Fruit fly (Drosophila melanogaster) whole organism, embryonic: ENCODE results near the gene CG4497.

Experiments
- Awh ChIP-seq: fragments of 200-800 bp; sonication (Bioruptor generic); IDR thresholded peaks from 2 replicates; pipeline ENCODE4, ENCODE4 v1.3.6; 2022; ENCODE audit warnings: missing biosample characterization, missing genetic modification characterization
- CG10267 ChIP-seq: fragments of 200-800 bp; sonication (Bioruptor generic); optimal IDR thresholded peaks from 2 replicates; lab custom pipeline; 2018; ENCODE audit warnings: missing biosample characterization, mild to moderate bottlenecking, missing genetic modification characterization, moderate library complexity
- CG11398 ChIP-seq: fragments of 200-800 bp; sonication (Bioruptor generic); optimal IDR thresholded peaks from 2 replicates; lab custom pipeline; 2016; ENCODE audit warnings: missing biosample characterization, missing genetic modification characterization
- CG11504 ChIP-seq: fragments of 200-800 bp; sonication (Bioruptor generic); optimal IDR thresholded peaks from 3 replicates; lab custom pipeline; 2019; ENCODE audit warnings: missing biosample characterization, mild to moderate bottlenecking, missing genetic modification characterization, moderate library complexity
- CG12219 ChIP-seq: fragments of 200-800 bp; sonication (Bioruptor generic); optimal IDR thresholded peaks from 3 replicates; lab custom pipeline; 2018; ENCODE audit warnings: missing biosample characterization, mild to moderate bottlenecking, missing genetic modification characterization
- CG1233 ChIP-seq: fragments of 200-800 bp; sonication (Bioruptor generic); optimal IDR thresholded peaks from 4 replicates; lab custom pipeline; 2018; ENCODE audit warnings: missing biosample characterization, mild to moderate bottlenecking, missing genetic modification characterization
- CG12391 ChIP-seq: fragments of 200-800 bp; sonication (Bioruptor generic); optimal IDR thresholded peaks from 3 replicates; lab custom pipeline; 2018; ENCODE audit warnings: missing biosample characterization, mild to moderate bottlenecking, missing genetic modification characterization, moderate library complexity
- CG12659 ChIP-seq: fragments of 200-800 bp; sonication (Bioruptor generic); optimal IDR thresholded peaks from 3 replicates; lab custom pipeline; 2017; ENCODE audit warnings: mild to moderate bottlenecking, missing biosample characterization, missing genetic modification reagents, missing genetic modification characterization
- CG13775 ChIP-seq: fragments of 200-800 bp; sonication (Bioruptor generic); optimal IDR thresholded peaks from 3 replicates; lab custom pipeline; 2017; ENCODE audit warnings: missing biosample characterization, mild to moderate bottlenecking, missing genetic modification characterization
- CG14710 ChIP-seq: fragments of 200-800 bp; sonication (Bioruptor generic); optimal IDR thresholded peaks from 3 replicates; lab custom pipeline; 2019; ENCODE audit warnings: missing biosample characterization, mild to moderate bottlenecking, missing genetic modification characterization, moderate library complexity
- CG1529 ChIP-seq: fragments of 200-800 bp; sonication (Bioruptor generic); optimal IDR thresholded peaks from 3 replicates; lab custom pipeline; 2018; ENCODE audit warnings: missing biosample characterization, missing genetic modification characterization
- CG15601 ChIP-seq: fragments of 200-800 bp; sonication (Bioruptor generic); optimal IDR thresholded peaks from 3 replicates; lab custom pipeline; 2019; ENCODE audit warnings: missing biosample characterization, mild to moderate bottlenecking, missing genetic modification characterization, moderate library complexity
- CG17361 ChIP-seq: fragments of 200-800 bp; sonication (Bioruptor generic); IDR thresholded peaks from 3 replicates; pipeline ENCODE4 v1.3.6; 2022; ENCODE audit warnings: missing biosample characterization, missing genetic modification characterization
- CG18011 ChIP-seq: fragments of 200-800 bp; sonication (Bioruptor generic); optimal IDR thresholded peaks from 2 replicates; lab custom pipeline; 2017; ENCODE audit warnings: missing biosample characterization, missing genetic modification characterization, mild to moderate bottlenecking, moderate library complexity, missing genotype
- CG18619 ChIP-seq: fragments of 200-800 bp; sonication (Bioruptor generic); optimal IDR thresholded peaks from 3 replicates; lab custom pipeline; 2017; ENCODE audit warnings: missing biosample characterization, mild to moderate bottlenecking, missing genetic modification characterization
- CG2116 ChIP-seq: fragments of 200-800 bp; sonication (Bioruptor generic); optimal IDR thresholded peaks from 3 replicates; lab custom pipeline; 2018; ENCODE audit warnings: missing biosample characterization, mild to moderate bottlenecking, missing genetic modification characterization
- CG2712 ChIP-seq: fragments of 200-800 bp; optimal IDR thresholded peaks from 3 replicates; lab custom pipeline; 2019; ENCODE audit warnings: missing biosample characterization, mild to moderate bottlenecking, missing genetic modification characterization, moderate library complexity
- CG30020 ChIP-seq: fragments of 200-800 bp; optimal IDR thresholded peaks from 2 replicates; lab custom pipeline; 2019; ENCODE audit warnings: missing biosample characterization, mild to moderate bottlenecking, missing genetic modification characterization, moderate library complexity
- CG3065 ChIP-seq: fragments of 200-800 bp; sonication (Bioruptor generic); optimal IDR thresholded peaks from 2 replicates; lab custom pipeline; 2016; ENCODE audit warnings: missing biosample characterization, missing genetic modification characterization
- CG31441 ChIP-seq: fragments of 200-800 bp; sonication (Bioruptor generic); IDR thresholded peaks from 2 replicates; pipeline ENCODE4 v1.3.6; 2022; ENCODE audit warnings: missing biosample characterization, missing genetic modification characterization
- CG3281 ChIP-seq: fragments of 200-800 bp; sonication (Bioruptor generic); optimal IDR thresholded peaks from 3 replicates; lab custom pipeline; 2017; ENCODE audit warnings: missing biosample characterization, mild to moderate bottlenecking, missing genetic modification characterization
- CG33557 ChIP-seq: fragments of 200-800 bp; sonication (Bioruptor generic); optimal IDR thresholded peaks from 2 replicates; lab custom pipeline; 2019; ENCODE audit warnings: missing biosample characterization, mild to moderate bottlenecking, missing genetic modification characterization, moderate library complexity
- CG4617 ChIP-seq: fragments of 200-800 bp; sonication (Bioruptor generic); optimal IDR thresholded peaks from 3 replicates; lab custom pipeline; 2016; ENCODE audit warnings: missing biosample characterization, missing genetic modification characterization, borderline replicate concordance
- CG7745 ChIP-seq: fragments of 200-800 bp; sonication (Bioruptor generic); optimal IDR thresholded peaks from 2 replicates; lab custom pipeline; 2018; ENCODE audit warnings: missing biosample characterization, mild to moderate bottlenecking, missing genetic modification characterization, moderate library complexity
- CG8388 ChIP-seq: fragments of 200-800 bp; sonication (Bioruptor generic); optimal IDR thresholded peaks from 2 replicates; lab custom pipeline; 2019; ENCODE audit warnings: missing biosample characterization, mild to moderate bottlenecking, missing genetic modification characterization, moderate library complexity
- CG8765 ChIP-seq: fragments of 200-800 bp; sonication (Bioruptor generic); IDR thresholded peaks from 2 replicates; pipeline ENCODE4 v1.3.6; 2022; ENCODE audit warnings: missing biosample characterization, missing genetic modification characterization
- CG9437 ChIP-seq: fragments of 200-800 bp; sonication (Bioruptor generic); optimal IDR thresholded peaks from 2 replicates; lab custom pipeline; 2018; ENCODE audit warnings: missing biosample characterization, mild to moderate bottlenecking, missing genetic modification characterization
- CG9797 ChIP-seq: fragments of 200-800 bp; sonication (Bioruptor generic); optimal IDR thresholded peaks from 3 replicates; lab custom pipeline; 2018; ENCODE audit warnings: missing biosample characterization, mild to moderate bottlenecking, missing genetic modification characterization
- CHES-1-like ChIP-seq: fragments of 200-800 bp; sonication (Bioruptor generic); optimal IDR thresholded peaks from 2 replicates; lab custom pipeline; 2016; ENCODE audit warnings: missing biosample characterization, missing genetic modification characterization
- D19A ChIP-seq: fragments of 200-800 bp; optimal IDR thresholded peaks from 3 replicates; lab custom pipeline; 2019; ENCODE audit warnings: missing biosample characterization, mild to moderate bottlenecking, missing genetic modification characterization, moderate library complexity
- Dp ChIP-seq: fragments of 200-800 bp; sonication (Bioruptor generic); optimal IDR thresholded peaks from 2 replicates; lab custom pipeline; 2018; ENCODE audit warnings: missing biosample characterization, mild to moderate bottlenecking, missing genetic modification characterization, moderate library complexity
- Ets65A ChIP-seq: fragments of 200-800 bp; sonication (Bioruptor generic); peaks from one replicate; lab custom pipeline; 2016; ENCODE audit warnings: missing biosample characterization, missing genetic modification characterization
- Hey ChIP-seq: fragments of 200-800 bp; sonication (Bioruptor generic); optimal IDR thresholded peaks from 3 replicates; lab custom pipeline; 2018; ENCODE audit warnings: missing biosample characterization, mild to moderate bottlenecking, missing genetic modification characterization
- Hr39 ChIP-seq: fragments of >200 bp; optimal IDR thresholded peaks from 2 replicates; lab custom pipeline; 2017
- MESR4 ChIP-seq: fragments of 200-800 bp; sonication (Bioruptor generic); optimal IDR thresholded peaks from 2 replicates; lab custom pipeline; 2018; ENCODE audit warnings: missing biosample characterization, mild to moderate bottlenecking, missing genetic modification characterization, moderate library complexity
- Myb ChIP-seq: fragments of 200-800 bp; sonication (Bioruptor generic); optimal IDR thresholded peaks from 2 replicates; lab custom pipeline; 2016; ENCODE audit warnings: missing biosample characterization, missing genetic modification characterization
- NC2α ChIP-seq: fragments of 200-800 bp; sonication (Bioruptor generic); optimal IDR thresholded peaks from 2 replicates; lab custom pipeline; 2016; ENCODE audit warnings: missing biosample characterization, missing genetic modification characterization
- Oli ChIP-seq: fragments of 200-800 bp; sonication (Bioruptor generic); optimal IDR thresholded peaks from 2 replicates; lab custom pipeline; 2018; ENCODE audit warnings: missing biosample characterization, mild to moderate bottlenecking, missing genetic modification characterization, moderate library complexity
- Pdp1 ChIP-seq, 2 experiments: fragments of 200-800 bp; sonication (Bioruptor generic); optimal IDR thresholded peaks; 3 replicates each; lab custom pipeline; 2016; ENCODE audit warnings: missing biosample characterization in 2 of 2, missing genetic modification characterization in 2 of 2, mild to moderate bottlenecking in 1 of 2, moderate library complexity in 1 of 2
- Stat92E ChIP-seq, 3 experiments: fragments of >200 bp in 2 of 3; fragments of 200-800 bp in 1 of 3; sonication (Bioruptor generic) in 1 of 3; optimal IDR thresholded peaks; 2 replicates each; lab custom pipeline; 2017 to 2019; ENCODE audit warnings: missing biosample characterization in 3 of 3, missing genetic modification characterization in 3 of 3, mild to moderate bottlenecking in 1 of 3, moderate library complexity in 1 of 3
- TFAM ChIP-seq: fragments of 200-800 bp; sonication (Bioruptor generic); optimal IDR thresholded peaks from 2 replicates; lab custom pipeline; 2017; ENCODE audit warnings: missing biosample characterization, missing genetic modification characterization, inconsistent platforms
- YL-1 ChIP-seq: fragments of 200-800 bp; sonication (Bioruptor generic); optimal IDR thresholded peaks from 3 replicates; lab custom pipeline; 2017; ENCODE audit warnings: missing biosample characterization, mild to moderate bottlenecking, missing genetic modification characterization
- gem ChIP-seq: fragments of 200-800 bp; sonication (Bioruptor generic); optimal IDR thresholded peaks from 2 replicates; lab custom pipeline; 2019; ENCODE audit warnings: missing biosample characterization, mild to moderate bottlenecking, missing genetic modification characterization, moderate library complexity
- lab ChIP-seq: fragments of 200-800 bp; sonication (Bioruptor generic); optimal IDR thresholded peaks from 3 replicates; lab custom pipeline; 2017; ENCODE audit warnings: missing biosample characterization, missing genetic modification characterization, mild to moderate bottlenecking, moderate library complexity, missing genetic modification reagents
- nmo ChIP-seq: fragments of 200-800 bp; sonication (Bioruptor generic); optimal IDR thresholded peaks from 2 replicates; lab custom pipeline; 2018; ENCODE audit warnings: missing biosample characterization, mild to moderate bottlenecking, missing genetic modification characterization, moderate library complexity
- onecut ChIP-seq: fragments of 200-800 bp; sonication (Bioruptor generic); IDR thresholded peaks from 2 replicates; pipeline ENCODE4 v1.3.6; 2022; ENCODE audit warnings: missing biosample characterization, missing genetic modification characterization
- row ChIP-seq: fragments of 200-800 bp; sonication (Bioruptor generic); IDR thresholded peaks from 3 replicates; pipeline ENCODE4 v1.3.6; 2022; ENCODE audit warnings: missing biosample characterization, missing genetic modification characterization
- sens ChIP-seq: fragments of 200-800 bp; sonication (Bioruptor generic); peaks from one replicate; lab custom pipeline; 2016; ENCODE audit warnings: missing biosample characterization, missing genetic modification characterization
- stwl ChIP-seq: fragments of 200-800 bp; sonication (Bioruptor generic); optimal IDR thresholded peaks from 3 replicates; lab custom pipeline; 2018; ENCODE audit warnings: missing biosample characterization, mild to moderate bottlenecking, missing genetic modification characterization, moderate library complexity
- usp ChIP-seq: fragments of >200 bp; optimal IDR thresholded peaks from 2 replicates; lab custom pipeline; 2017; ENCODE audit warnings: missing biosample characterization, missing genetic modification characterization

The CG4497 gene

dm6 chr2L:7181978-7182392 is 12.4 kb downstream of the CG4497 start, which contains the start of gene MICU1 (continued):
- TF ChIP-seq gem (tag; lab: Kevin White, UChicago) (peak; percentile 32), Dp (GFP tag; lab: Kevin White, UChicago) (peak; percentile 21), CG15601 (tag; lab: Kevin White, UChicago) (peak; percentile 19), CG8388 (GFP tag; lab: Kevin White, UChicago) (peak; percentile 17), CG12391 (tag; lab: Kevin White, UChicago) (peak; percentile 36), MESR4 (GFP tag; lab: Kevin White, UChicago) (peak; percentile 29), CG10267 (tag; lab: Kevin White, UChicago) (peak; percentile 46), Oli (tag; lab: Kevin White, UChicago) (no peak), CG11504 (tag; lab: Kevin White, UChicago) (peak; percentile 54), Myb (GFP tag; lab: Kevin White, UChicago) (peak; percentile 7), usp (GFP tag; lab: Kevin White, UChicago) (no peak), CG18619 (GFP tag; lab: Kevin White, UChicago) (no peak), CG31441 (GFP tag; lab: Robert Waterston, UW) (peak; percentile 39; the same call in 1 of the 2 replicates), CG2116 (GFP tag; lab: Kevin White, UChicago) (peak; percentile 44), CG9797 (GFP tag; lab: Kevin White, UChicago) (peak; percentile 65), CG17361 (peak; percentile 51; the same call in 1 of the 3 replicates), CG13775 (GFP tag; lab: Kevin White, UChicago) (peak; percentile 8), Awh (GFP tag; lab: Robert Waterston, UW) (no peak), CG14710 (tag; lab: Kevin White, UChicago) (peak; percentile 80), YL-1 (GFP tag; lab: Kevin White, UChicago) (peak; percentile 76), CG3281 (GFP tag; lab: Kevin White, UChicago) (peak; percentile 19), sens (GFP tag; lab: Kevin White, UChicago) (peak; percentile 72), stwl (tag; lab: Kevin White, UChicago) (peak; percentile 87), CG4617 (GFP tag; lab: Kevin White, UChicago) (peak; percentile 74), Ets65A (GFP tag; lab: Kevin White, UChicago) (peak; percentile 93), CG18011 (peak; percentile 98), CG12659 (GFP tag; lab: Kevin White, UChicago) (peak; percentile 53), CG3065 (GFP tag; lab: Kevin White, UChicago) (no peak), CG2712 (tag; lab: Kevin White, UChicago) (peak; percentile 20), onecut (no peak), CG7745 (tag; lab: Kevin White, UChicago) (no peak), TFAM (GFP tag; lab: Kevin White, UChicago) (no peak), nmo (peak; percentile 52), CG9437 (GFP tag; lab: Kevin White, UChicago) (peak; percentile 11), Stat92E (GFP tag; optimal IDR thresholded peaks at IDR 0.05; lab: Kevin White, UChicago) (peak in 1 of 3 experiments; percentile 0), lab (GFP tag; lab: Kevin White, UChicago) (no peak)

dm6 chr2L:7179276-7179675 is 15.1 kb downstream of the CG4497 start:
- TF ChIP-seq CG30020 (tag; lab: Kevin White, UChicago) (no peak), CHES-1-like (GFP tag; lab: Kevin White, UChicago) (no peak), Hr39 (no peak), CG8765 (GFP tag; lab: Robert Waterston, UW) (no peak), lab (GFP tag; lab: Kevin White, UChicago) (no peak), CG11398 (no peak), Pdp1 (GFP tag; optimal IDR thresholded peaks at IDR 0.05; lab: Kevin White, UChicago) (peak in 1 of 2 experiments; percentile 8), CG12219 (GFP tag; lab: Kevin White, UChicago) (no peak), Hey (tag; lab: Kevin White, UChicago) (no peak), CG1529 (no peak), row (GFP tag; lab: Robert Waterston, UW) (peak; percentile 10; the same call in 1 of the 3 replicates), CG1233 (GFP tag; lab: Kevin White, UChicago) (no peak), NC2α (GFP tag; lab: Kevin White, UChicago) (no peak), D19A (tag; lab: Kevin White, UChicago) (no peak), CG33557 (no peak)
